Worm (Caenorhabditis elegans) whole organism, L2 larva: ENCODE data around the gene Y62F5A.10.
A peak's percentile ranks its signal among the peaks of the same experiment; 100 is the strongest.

Experiments used
- C34F6.9 ChIP-seq: fragments of 150-350 bp; optimal IDR thresholded peaks from 2 replicates; lab custom pipeline; 2014; ENCODE audit warnings: missing biosample characterization, missing genetic modification characterization
- F13H6.1 ChIP-seq: sonication (generic microtip); optimal IDR thresholded peaks from 2 replicates; lab custom pipeline; 2016; ENCODE audit warnings: missing genetic modification characterization, missing compliant biosample characterization
- R02D3.7 ChIP-seq: fragments of 150-350 bp; optimal IDR thresholded peaks from 2 replicates; lab custom pipeline; 2014; ENCODE audit warnings: missing biosample characterization, missing genetic modification characterization
- Y55F3AM.14 ChIP-seq: fragments of 200-800 bp; sonication (Bioruptor generic); optimal IDR thresholded peaks from 2 replicates; lab custom pipeline; 2018; ENCODE audit warnings: mild to moderate bottlenecking, missing genetic modification characterization, missing compliant biosample characterization
- ZK546.5 ChIP-seq: sonication (generic microtip); optimal IDR thresholded peaks from 2 replicates; lab custom pipeline; 2017; ENCODE audit warnings: missing biosample characterization, missing genetic modification characterization
- alr-1 ChIP-seq: fragments of 150-350 bp; optimal IDR thresholded peaks from 2 replicates; lab custom pipeline; 2014; ENCODE audit warnings: missing biosample characterization, missing genetic modification characterization
- aly-2 ChIP-seq: fragments of 150-350 bp; optimal IDR thresholded peaks from 2 replicates; lab custom pipeline; 2014; ENCODE audit warnings: missing biosample characterization, missing genetic modification characterization
- blmp-1 ChIP-seq: sonication (generic microtip); optimal IDR thresholded peaks from 2 replicates; lab custom pipeline; 2017; ENCODE audit warnings: missing genetic modification characterization, mild to moderate bottlenecking, missing compliant biosample characterization, antibody characterized with exemption, moderate library complexity; ENCODE audit not compliant: insufficient read depth
- ceh-16 ChIP-seq: fragments of 150-350 bp; optimal IDR thresholded peaks from 2 replicates; lab custom pipeline; 2014; ENCODE audit warnings: missing biosample characterization, missing genetic modification characterization
- ceh-82 ChIP-seq: fragments of 150-350 bp; optimal IDR thresholded peaks from 2 replicates; lab custom pipeline; 2014; ENCODE audit warnings: missing biosample characterization, missing genetic modification characterization
- crh-2 ChIP-seq: sonication (generic microtip); optimal IDR thresholded peaks from 2 replicates; lab custom pipeline; 2017; ENCODE audit warnings: missing biosample characterization, missing genetic modification characterization
- dmd-4 ChIP-seq: sonication (generic microtip); optimal IDR thresholded peaks from 2 replicates; lab custom pipeline; 2017; ENCODE audit warnings: missing biosample characterization, missing genetic modification characterization
- egl-27 ChIP-seq: sonication (generic microtip); optimal IDR thresholded peaks from 3 replicates; lab custom pipeline; 2017; ENCODE audit warnings: missing biosample characterization, missing genetic modification reagents, missing genetic modification characterization
- elt-1 ChIP-seq: fragments of 150-350 bp; optimal IDR thresholded peaks from 2 replicates; lab custom pipeline; 2014; ENCODE audit warnings: missing biosample characterization, missing genetic modification characterization
- elt-3 ChIP-seq: sonication (generic microtip); optimal IDR thresholded peaks from 2 replicates; lab custom pipeline; 2017; ENCODE audit warnings: missing biosample characterization, missing genetic modification characterization
- fos-1 ChIP-seq: fragments of 150-350 bp; optimal IDR thresholded peaks from 2 replicates; lab custom pipeline; 2014; ENCODE audit warnings: missing biosample characterization, missing genetic modification characterization
- gmeb-1 ChIP-seq: fragments of 150-350 bp; optimal IDR thresholded peaks from 2 replicates; lab custom pipeline; 2014; ENCODE audit warnings: missing biosample characterization, missing genetic modification characterization
- lin-11 ChIP-seq: fragments of 150-350 bp; sonication (generic microtip); optimal IDR thresholded peaks from 2 replicates; lab custom pipeline; 2014; ENCODE audit warnings: missing biosample characterization, missing genetic modification characterization, inconsistent platforms, mixed read lengths
- lin-13 ChIP-seq: fragments of 150-350 bp; optimal IDR thresholded peaks from 2 replicates; lab custom pipeline; 2014; ENCODE audit warnings: missing biosample characterization, missing genetic modification reagents, missing genetic modification characterization
- lin-39 ChIP-seq: fragments of 150-350 bp; optimal IDR thresholded peaks from 2 replicates; lab custom pipeline; 2014; ENCODE audit warnings: missing biosample characterization, missing genetic modification reagents, missing genetic modification characterization
- lsy-2 ChIP-seq, 2 experiments: fragments of 150-350 bp in 1 of 2; sonication (generic microtip) in 1 of 2; optimal IDR thresholded peaks; 2 replicates each; lab custom pipeline; 2014 to 2017; ENCODE audit warnings: missing biosample characterization in 2 of 2, missing genetic modification characterization in 2 of 2
- mab-5 ChIP-seq: fragments of 150-350 bp; optimal IDR thresholded peaks from 2 replicates; lab custom pipeline; 2014; ENCODE audit warnings: missing biosample characterization, missing genetic modification characterization
- mbf-1 ChIP-seq: sonication (generic microtip); optimal IDR thresholded peaks from 2 replicates; lab custom pipeline; 2017; ENCODE audit warnings: missing biosample characterization, missing genetic modification characterization
- mdl-1 ChIP-seq, 2 experiments: fragments of 150-350 bp in 1 of 2; sonication (generic microtip) in 1 of 2; optimal IDR thresholded peaks; 2 replicates each; lab custom pipeline; 2017; ENCODE audit warnings: missing biosample characterization in 2 of 2, missing genetic modification characterization in 2 of 2
- nhr-10 ChIP-seq: sonication (generic microtip); optimal IDR thresholded peaks from 2 replicates; lab custom pipeline; 2017; ENCODE audit warnings: missing biosample characterization, missing genetic modification characterization
- nhr-11 ChIP-seq: fragments of 150-350 bp; optimal IDR thresholded peaks from 2 replicates; lab custom pipeline; 2014; ENCODE audit warnings: missing biosample characterization, missing genetic modification characterization
- nhr-12 ChIP-seq: fragments of 150-350 bp; optimal IDR thresholded peaks from 2 replicates; lab custom pipeline; 2014; ENCODE audit warnings: missing biosample characterization, missing genetic modification characterization
- nhr-129 ChIP-seq: fragments of 150-350 bp; optimal IDR thresholded peaks from 2 replicates; lab custom pipeline; 2014; ENCODE audit warnings: missing biosample characterization, missing genetic modification characterization
- nhr-21 ChIP-seq: fragments of 150-350 bp; optimal IDR thresholded peaks from 2 replicates; lab custom pipeline; 2014; ENCODE audit warnings: missing biosample characterization, missing genetic modification characterization
- nhr-23 ChIP-seq: fragments of 150-350 bp; optimal IDR thresholded peaks from 2 replicates; lab custom pipeline; 2014; ENCODE audit warnings: missing biosample characterization, missing genetic modification reagents, missing genetic modification characterization
- nhr-237 ChIP-seq: fragments of 150-350 bp; optimal IDR thresholded peaks from 2 replicates; lab custom pipeline; 2014; ENCODE audit warnings: missing biosample characterization, missing genetic modification characterization
- nhr-25 ChIP-seq: fragments of 150-350 bp; sonication (generic microtip); optimal IDR thresholded peaks from 3 replicates; lab custom pipeline; 2014; ENCODE audit warnings: missing biosample characterization, missing genetic modification characterization
- nhr-6 ChIP-seq: fragments of 150-350 bp; optimal IDR thresholded peaks from 2 replicates; lab custom pipeline; 2014; ENCODE audit warnings: missing biosample characterization, missing genetic modification characterization
- nhr-77 ChIP-seq: fragments of 150-350 bp; optimal IDR thresholded peaks from 2 replicates; lab custom pipeline; 2014; ENCODE audit warnings: missing biosample characterization, missing genetic modification characterization
- sem-4 ChIP-seq: fragments of 150-350 bp; optimal IDR thresholded peaks from 2 replicates; lab custom pipeline; 2014; ENCODE audit warnings: missing biosample characterization, missing genetic modification reagents, missing genetic modification characterization
- skn-1 ChIP-seq: sonication (generic microtip); optimal IDR thresholded peaks from 2 replicates; lab custom pipeline; 2017; ENCODE audit warnings: missing biosample characterization, missing genetic modification characterization
- sma-3 ChIP-seq: sonication (generic microtip); optimal IDR thresholded peaks from 2 replicates; lab custom pipeline; 2016; ENCODE audit warnings: missing genetic modification reagents, missing genetic modification characterization, missing compliant biosample characterization
- sma-9 ChIP-seq, 2 experiments: fragments of 150-350 bp in 1 of 2; sonication (generic microtip) in 1 of 2; optimal IDR thresholded peaks; 2 replicates each; lab custom pipeline; 2014 to 2016; ENCODE audit warnings: missing genetic modification characterization in 2 of 2, mild to moderate bottlenecking in 1 of 2, missing biosample characterization in 1 of 2, missing compliant biosample characterization in 1 of 2, missing genetic modification reagents in 1 of 2, moderate library complexity in 1 of 2
- unc-39 ChIP-seq: fragments of 150-350 bp; optimal IDR thresholded peaks from 2 replicates; lab custom pipeline; 2014; ENCODE audit warnings: missing biosample characterization, missing genetic modification characterization
- unc-55 ChIP-seq: fragments of 150-350 bp; sonication (generic microtip); optimal IDR thresholded peaks from 3 replicates; lab custom pipeline; 2014; ENCODE audit warnings: missing biosample characterization, missing genetic modification reagents, missing genetic modification characterization
- unc-62 ChIP-seq: fragments of 150-350 bp; optimal IDR thresholded peaks from 2 replicates; lab custom pipeline; 2014; ENCODE audit warnings: missing biosample characterization, missing genetic modification reagents, missing genetic modification characterization
- zag-1 ChIP-seq: fragments of 150-350 bp; optimal IDR thresholded peaks from 2 replicates; lab custom pipeline; 2014; ENCODE audit warnings: missing biosample characterization, missing genetic modification characterization
- ztf-4 ChIP-seq: fragments of 150-350 bp; optimal IDR thresholded peaks from 2 replicates; lab custom pipeline; 2014; ENCODE audit warnings: missing biosample characterization, missing genetic modification characterization

Y62F5A.10 gene

DNA sequence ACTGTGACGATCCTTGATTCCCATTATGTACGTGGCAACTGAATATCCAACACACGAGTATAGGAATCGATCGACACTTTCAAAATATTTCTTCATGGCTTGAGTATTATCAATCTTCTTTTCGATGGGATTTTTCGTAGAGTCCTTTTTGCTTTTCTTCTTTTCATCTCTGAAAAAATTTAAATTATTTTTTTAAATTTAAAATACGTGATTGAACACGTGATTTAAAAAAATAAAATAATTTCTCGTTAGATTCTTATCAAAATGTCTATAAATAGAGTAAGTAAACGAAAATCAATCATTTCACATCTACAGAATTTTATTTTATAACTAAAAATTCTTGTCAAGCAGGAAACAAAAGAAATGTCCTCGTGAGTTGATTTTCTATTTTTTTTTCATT is at the start of gene Y62F5A.10:
Y62F5A.10 (plus strand) TSS at position 301 of the 400 bp plus-strand sequence.
- TF ChIP-seq elt-1 (no peak), fos-1 (tag; lab: Kevin White, UChicago) (no peak), nhr-6 (no peak), sem-4 (tag; lab: Kevin White, UChicago) (no peak), nhr-237 (no peak), aly-2 (tag; lab: Kevin White, UChicago) (no peak), nhr-129 (tag; lab: Kevin White, UChicago) (no peak), F13H6.1 (tag; lab: Kevin White, UChicago) (no peak), ceh-82 (tag; lab: Kevin White, UChicago) (no peak), lsy-2 (tag; optimal IDR thresholded peaks at IDR 0.05; lab: Kevin White, UChicago) (no peak), ceh-16 (tag; lab: Kevin White, UChicago) (no peak), nhr-10 (no peak), lin-11 (tag; lab: Kevin White, UChicago) (no peak), mbf-1 (tag; lab: Kevin White, UChicago) (no peak), blmp-1 (tag; lab: Kevin White, UChicago) (no peak), nhr-21 (no peak)

ce11 chrII:11471916-11472315 is 49.5 kb upstream of the Y62F5A.10 start, which contains the start of gene mfn-1:
mfn-1 (minus strand) TSS chrII:11472016.
- TF ChIP-seq unc-62 (GFP tag; lab: Kevin White, UChicago) (no peak), unc-55 (no peak), sma-3 (GFP tag; lab: Kevin White, UChicago) (no peak), nhr-10 (no peak), zag-1 (tag; lab: Kevin White, UChicago) (no peak), nhr-129 (tag; lab: Kevin White, UChicago) (no peak), sem-4 (tag; lab: Kevin White, UChicago) (no peak), nhr-12 (tag; lab: Kevin White, UChicago) (no peak), gmeb-1 (no peak), alr-1 (no peak), elt-3 (tag; lab: Kevin White, UChicago) (no peak), ZK546.5 (tag; lab: Kevin White, UChicago) (no peak), lin-13 (GFP tag; lab: Kevin White, UChicago) (no peak), aly-2 (tag; lab: Kevin White, UChicago) (no peak)

DNA sequence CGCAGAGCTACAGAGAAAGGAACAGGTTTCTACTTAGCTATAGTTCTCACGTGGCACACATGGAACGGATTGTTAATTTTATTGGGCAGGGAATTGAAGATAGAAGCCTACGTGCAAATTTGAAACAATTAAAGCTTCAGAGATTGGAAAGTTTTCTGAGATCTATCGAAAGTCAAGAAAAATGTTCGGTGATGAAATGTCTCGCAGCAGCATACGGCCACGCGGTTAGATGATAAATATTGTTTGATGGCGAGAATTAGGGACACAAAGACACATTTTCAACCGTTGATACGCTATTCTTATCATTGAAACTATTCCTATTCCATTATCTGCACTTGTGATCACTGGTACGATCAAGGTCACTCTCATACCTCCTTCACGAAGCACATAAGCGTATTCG is 48.9 kb upstream of the Y62F5A.10 start:
- TF ChIP-seq Y55F3AM.14 (GFP tag; lab: Kevin White, UChicago), result no peak
- TF ChIP-seq unc-39, result no peak
- peak; percentile 80 for TF ChIP-seq sma-9 (GFP tag; optimal IDR thresholded peaks at IDR 0.05; lab: Kevin White, UChicago)
- TF ChIP-seq sma-9 (tag; optimal IDR thresholded peaks at IDR 0.05; lab: Kevin White, UChicago), result no peak
- peak; percentile 36 for TF ChIP-seq nhr-129 (tag; lab: Kevin White, UChicago)
- peak in 1 of 2 experiments; percentile 55 for TF ChIP-seq mdl-1 (tag; optimal IDR thresholded peaks at IDR 0.05; lab: Kevin White, UChicago)
- TF ChIP-seq mbf-1 (tag; lab: Kevin White, UChicago), result no peak
- TF ChIP-seq nhr-77, result no peak
- TF ChIP-seq lin-39 (tag; lab: Kevin White, UChicago), result no peak
- TF ChIP-seq nhr-10, result no peak
- peak; percentile 25 for TF ChIP-seq gmeb-1
- TF ChIP-seq dmd-4 (tag; lab: Kevin White, UChicago), result no peak
- TF ChIP-seq zag-1 (tag; lab: Kevin White, UChicago), result no peak
- TF ChIP-seq nhr-6, result no peak
- TF ChIP-seq ZK546.5 (tag; lab: Kevin White, UChicago), result no peak
- no peak for TF ChIP-seq ceh-82 (tag; lab: Kevin White, UChicago)
- no peak for TF ChIP-seq nhr-12 (tag; lab: Kevin White, UChicago)
- no peak for TF ChIP-seq lin-11 (tag; lab: Kevin White, UChicago)
- no peak for TF ChIP-seq aly-2 (tag; lab: Kevin White, UChicago)
- no peak for TF ChIP-seq ztf-4
- TF ChIP-seq sem-4 (tag; lab: Kevin White, UChicago), result peak; percentile 21
- TF ChIP-seq lsy-2 (tag; optimal IDR thresholded peaks at IDR 0.05; lab: Kevin White, UChicago), result peak in 1 of 2 experiments; percentile 23
- no peak for TF ChIP-seq lin-13 (GFP tag; lab: Kevin White, UChicago)
- TF ChIP-seq R02D3.7 (tag; lab: Kevin White, UChicago), result no peak
- TF ChIP-seq skn-1, result no peak
- TF ChIP-seq fos-1 (tag; lab: Kevin White, UChicago), result peak; percentile 81
- peak; percentile 62 for TF ChIP-seq nhr-25 (tag; lab: Kevin White, UChicago)
- TF ChIP-seq crh-2, result peak; percentile 42
- TF ChIP-seq elt-3 (tag; lab: Kevin White, UChicago), result no peak
- peak; percentile 95 for TF ChIP-seq blmp-1 (tag; lab: Kevin White, UChicago)
- TF ChIP-seq unc-62 (GFP tag; lab: Kevin White, UChicago), result no peak
- TF ChIP-seq egl-27 (tag; lab: Kevin White, UChicago), result no peak
- TF ChIP-seq C34F6.9 (tag; lab: Kevin White, UChicago), result peak; percentile 21
- TF ChIP-seq mab-5 (tag; lab: Kevin White, UChicago), result no peak
- TF ChIP-seq nhr-237, result no peak
- TF ChIP-seq nhr-23 (tag; lab: Kevin White, UChicago), result no peak
- peak; percentile 79 for TF ChIP-seq nhr-21
- no peak for TF ChIP-seq nhr-11
- TF ChIP-seq elt-1, result no peak
- TF ChIP-seq sma-3 (GFP tag; lab: Kevin White, UChicago), result peak; percentile 53
